Worm (Caenorhabditis elegans): ENCODE measurements around the gene Y43F8B.24.

Gene Y43F8B.24

ce11 chrV:19501389-19501788 lies 44.2 kb downstream of the Y43F8B.24 start:
- TF ChIP-seq egl-13 (tag; optimal IDR thresholded peaks at IDR 0.05) = no peak
- no peak for TF ChIP-seq C34B4.2 (tag; optimal IDR thresholded peaks at IDR 0.05)
- no peak for TF ChIP-seq hlh-17 (GFP tag; optimal IDR thresholded peaks at IDR 0.05; ENCODE audit: borderline replicate concordance)
- no peak for TF ChIP-seq unc-30 (tag; optimal IDR thresholded peaks at IDR 0.05)
- TF ChIP-seq ztf-4 (tag; optimal IDR thresholded peaks at IDR 0.05) = no peak

DNA sequence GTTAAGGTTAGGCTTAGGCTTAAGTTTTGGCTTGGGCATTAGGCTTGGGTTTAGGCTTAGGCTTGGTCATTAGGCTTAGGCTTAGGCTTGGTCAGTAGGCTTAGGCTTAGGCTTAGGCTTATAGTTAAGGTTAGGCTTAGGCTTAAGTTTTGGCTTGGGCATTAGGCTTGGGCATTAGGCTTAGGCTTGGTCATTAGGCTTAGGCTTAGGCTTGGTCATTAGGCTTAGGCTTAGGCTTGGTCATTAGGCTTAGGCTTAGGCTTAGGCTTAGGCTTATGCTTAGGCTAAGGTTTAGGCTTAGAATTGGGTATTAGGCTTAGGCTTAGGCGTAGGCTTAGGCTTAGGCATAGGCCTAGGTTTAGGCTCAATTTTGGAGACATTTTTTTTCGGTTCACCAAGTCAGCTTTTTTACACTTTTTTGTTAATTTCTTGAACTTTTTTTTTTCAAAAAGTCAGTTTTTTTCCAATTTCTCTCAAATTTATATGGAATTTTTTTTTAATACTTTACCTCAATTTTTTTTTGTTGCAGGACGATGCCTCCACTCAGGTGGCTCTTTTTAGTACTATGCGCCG lies 45.4 kb downstream of the Y43F8B.24 start, which contains the start of gene Y43F8B.3:
Gene Y43F8B.3, plus strand, starts transcription at position 523 of the 573 bp plus-strand sequence.
- no peak for TF ChIP-seq mdl-1 (tag; optimal IDR thresholded peaks at IDR 0.05)
- no peak for TF ChIP-seq Y116A8C.19 (tag; optimal IDR thresholded peaks at IDR 0.05; ENCODE audit: borderline replicate concordance)
- TF ChIP-seq ztf-11 (tag; optimal IDR thresholded peaks at IDR 0.05) = no peak
- TF ChIP-seq nhr-12 (tag; optimal IDR thresholded peaks at IDR 0.05) = no peak
- TF ChIP-seq ceh-90 (tag; optimal IDR thresholded peaks at IDR 0.05) = no peak
- no peak for TF ChIP-seq efl-3 (GFP tag; optimal IDR thresholded peaks at IDR 0.05)
- TF ChIP-seq hlh-17 (GFP tag; optimal IDR thresholded peaks at IDR 0.05; ENCODE audit: borderline replicate concordance) = no peak
- no peak for TF ChIP-seq pag-3 (tag; optimal IDR thresholded peaks at IDR 0.05; ENCODE audit: borderline replicate concordance, insufficient read depth)
- TF ChIP-seq nhr-237 (tag; optimal IDR thresholded peaks at IDR 0.05) = no peak
- no peak for TF ChIP-seq nhr-28 (tag; optimal IDR thresholded peaks at IDR 0.05)
- TF ChIP-seq lir-3 (tag; optimal IDR thresholded peaks at IDR 0.05; ENCODE audit: poor library complexity) = no peak
- no peak for TF ChIP-seq dpl-1 (GFP tag; optimal IDR thresholded peaks at IDR 0.05)
- TF ChIP-seq grh-1 (GFP tag; IDR thresholded peaks at IDR 0.05) = no peak
- TF ChIP-seq aly-2 (tag; optimal IDR thresholded peaks at IDR 0.05) = no peak
- no peak for TF ChIP-seq F16B12.6 (tag; optimal IDR thresholded peaks at IDR 0.05)
- no peak for TF ChIP-seq lin-14 (GFP tag; optimal IDR thresholded peaks at IDR 0.05)
- no peak for TF ChIP-seq isw-1 (GFP tag; IDR thresholded peaks at IDR 0.05)
- TF ChIP-seq fkh-10 (GFP tag; optimal IDR thresholded peaks at IDR 0.05) = no peak

All from whole organism, L1 larva.